Fruit fly (Drosophila melanogaster) whole organism, embryonic: ENCODE measurements around the gene CG11458.

Experiments used
- Ada2b ChIP-seq: fragments of 200-800 bp; sonication (Bioruptor generic); IDR thresholded peaks from 2 replicates; pipeline ENCODE4 v1.3.6; 2022; ENCODE audit warnings: missing biosample characterization, missing genetic modification characterization
- Atf-2 ChIP-seq: fragments of 200-800 bp; sonication (Bioruptor generic); optimal IDR thresholded peaks from 2 replicates; lab custom pipeline; 2016; ENCODE audit warnings: missing biosample characterization, missing genetic modification characterization
- CG10267 ChIP-seq: fragments of 200-800 bp; sonication (Bioruptor generic); optimal IDR thresholded peaks from 2 replicates; lab custom pipeline; 2018; ENCODE audit warnings: missing biosample characterization, mild to moderate bottlenecking, missing genetic modification characterization, moderate library complexity
- CG10321 ChIP-seq: fragments of 200-800 bp; sonication (Bioruptor generic); IDR thresholded peaks from 2 replicates; pipeline ENCODE4 v1.3.6; 2022; ENCODE audit warnings: missing biosample characterization, missing genetic modification characterization
- CG12155 ChIP-seq: fragments of 200-800 bp; sonication (Bioruptor generic); optimal IDR thresholded peaks from 3 replicates; lab custom pipeline; 2016; ENCODE audit warnings: missing biosample characterization, missing genetic modification characterization
- CG12942 ChIP-seq: fragments of 200-800 bp; sonication (Bioruptor generic); optimal IDR thresholded peaks from 3 replicates; lab custom pipeline; 2016; ENCODE audit warnings: missing biosample characterization, missing genetic modification characterization
- CG13624 ChIP-seq: fragments of 200-800 bp; sonication (Bioruptor generic); optimal IDR thresholded peaks from 2 replicates; lab custom pipeline; 2016; ENCODE audit warnings: missing biosample characterization, missing genetic modification characterization
- CG16779 ChIP-seq: fragments of 200-800 bp; sonication (Bioruptor generic); IDR thresholded peaks from 2 replicates; pipeline ENCODE4 v1.3.6; 2022; ENCODE audit warnings: missing biosample characterization, missing genetic modification characterization
- CG17328 ChIP-seq: fragments of 200-800 bp; sonication (Bioruptor generic); IDR thresholded peaks from 2 replicates; pipeline ENCODE4 v1.3.6; 2022; ENCODE audit warnings: missing biosample characterization, missing genetic modification characterization
- CG2202 ChIP-seq: fragments of 200-800 bp; sonication (Bioruptor generic); optimal IDR thresholded peaks from 2 replicates; lab custom pipeline; 2018; ENCODE audit warnings: missing biosample characterization, mild to moderate bottlenecking, missing genetic modification characterization
- CG30431 ChIP-seq: fragments of 200-800 bp; sonication (Bioruptor generic); optimal IDR thresholded peaks from 2 replicates; lab custom pipeline; 2017; ENCODE audit warnings: missing biosample characterization, missing genetic modification characterization
- CG3281 ChIP-seq: fragments of 200-800 bp; sonication (Bioruptor generic); optimal IDR thresholded peaks from 3 replicates; lab custom pipeline; 2017; ENCODE audit warnings: missing biosample characterization, mild to moderate bottlenecking, missing genetic modification characterization
- CG34224 ChIP-seq: fragments of 200-800 bp; sonication (Bioruptor generic); IDR thresholded peaks from 3 replicates; pipeline ENCODE4 v1.3.6; 2022; ENCODE audit warnings: missing biosample characterization, missing genetic modification characterization; ENCODE audit not compliant: partially characterized antibody
- CG4617 ChIP-seq: fragments of 200-800 bp; sonication (Bioruptor generic); optimal IDR thresholded peaks from 3 replicates; lab custom pipeline; 2016; ENCODE audit warnings: missing biosample characterization, missing genetic modification characterization, borderline replicate concordance
- CG7745 ChIP-seq: fragments of 200-800 bp; sonication (Bioruptor generic); optimal IDR thresholded peaks from 2 replicates; lab custom pipeline; 2018; ENCODE audit warnings: missing biosample characterization, mild to moderate bottlenecking, missing genetic modification characterization, moderate library complexity
- CG7786 ChIP-seq: fragments of 200-800 bp; sonication (Bioruptor generic); optimal IDR thresholded peaks from 2 replicates; lab custom pipeline; 2016; ENCODE audit warnings: missing biosample characterization, missing genetic modification characterization
- CG8388 ChIP-seq: fragments of 200-800 bp; sonication (Bioruptor generic); optimal IDR thresholded peaks from 2 replicates; lab custom pipeline; 2019; ENCODE audit warnings: missing biosample characterization, mild to moderate bottlenecking, missing genetic modification characterization, moderate library complexity
- CG8944 ChIP-seq: fragments of 200-800 bp; sonication (Bioruptor generic); optimal IDR thresholded peaks from 3 replicates; lab custom pipeline; 2016; ENCODE audit warnings: missing biosample characterization, missing genetic modification characterization
- Camta ChIP-seq: fragments of 200-800 bp; sonication (Bioruptor generic); optimal IDR thresholded peaks from 2 replicates; lab custom pipeline; 2016; ENCODE audit warnings: missing biosample characterization, missing genetic modification characterization
- Chrac-16 ChIP-seq: fragments of 200-800 bp; sonication (Bioruptor generic); optimal IDR thresholded peaks from 3 replicates; lab custom pipeline; 2016; ENCODE audit warnings: missing biosample characterization, missing genetic modification characterization
- CrebB ChIP-seq: fragments of 200-800 bp; sonication (Bioruptor generic); optimal IDR thresholded peaks from 3 replicates; lab custom pipeline; 2018; ENCODE audit warnings: missing biosample characterization, mild to moderate bottlenecking, missing genetic modification characterization
- D19A ChIP-seq: fragments of 200-800 bp; optimal IDR thresholded peaks from 3 replicates; lab custom pipeline; 2019; ENCODE audit warnings: missing biosample characterization, mild to moderate bottlenecking, missing genetic modification characterization, moderate library complexity
- E2f2 ChIP-seq: fragments of 200-800 bp; sonication (Bioruptor generic); IDR thresholded peaks from 2 replicates; pipeline ENCODE4 v1.3.6; 2022; ENCODE audit warnings: missing biosample characterization, missing genetic modification characterization
- GATAe ChIP-seq: fragments of 200-800 bp; sonication (Bioruptor generic); conservative IDR thresholded peaks from 2 replicates; pipeline ENCODE4 v1.3.6; 2022; ENCODE audit warnings: missing biosample characterization, missing genetic modification characterization
- HLH3B ChIP-seq: fragments of 200-800 bp; sonication (Bioruptor generic); IDR thresholded peaks from 2 replicates; pipeline ENCODE4 v1.3.6; 2022; ENCODE audit warnings: missing biosample characterization, missing genetic modification characterization
- NfI ChIP-seq: fragments of 200-800 bp; sonication (Bioruptor generic); optimal IDR thresholded peaks from 3 replicates; lab custom pipeline; 2018; ENCODE audit warnings: missing biosample characterization, mild to moderate bottlenecking, missing genetic modification characterization, moderate library complexity
- Rx ChIP-seq: fragments of 200-800 bp; sonication (Bioruptor generic); IDR thresholded peaks from 2 replicates; pipeline ENCODE4 v1.3.6; 2022; ENCODE audit warnings: missing biosample characterization, missing genetic modification characterization
- Spps ChIP-seq: fragments of 200-800 bp; sonication (Bioruptor generic); optimal IDR thresholded peaks from 2 replicates; lab custom pipeline; 2018; ENCODE audit warnings: missing biosample characterization, mild to moderate bottlenecking, missing genetic modification characterization
- disco-r ChIP-seq: fragments of 200-800 bp; sonication (Bioruptor generic); optimal IDR thresholded peaks from 2 replicates; lab custom pipeline; 2016; ENCODE audit warnings: missing biosample characterization, missing genetic modification characterization
- dysf ChIP-seq: fragments of 200-800 bp; sonication (Bioruptor generic); IDR thresholded peaks from 3 replicates; pipeline ENCODE4 v1.3.6; 2022; ENCODE audit warnings: missing biosample characterization, missing genetic modification characterization
- exex ChIP-seq: fragments of 200-800 bp; sonication (Bioruptor generic); optimal IDR thresholded peaks from 4 replicates; lab custom pipeline; 2018; ENCODE audit warnings: missing biosample characterization, mild to moderate bottlenecking, missing genetic modification characterization, moderate library complexity
- grn ChIP-seq: fragments of 200-800 bp; sonication (Bioruptor generic); optimal IDR thresholded peaks from 3 replicates; lab custom pipeline; 2017; ENCODE audit warnings: missing biosample characterization, missing genetic modification characterization
- inv ChIP-seq: fragments of 200-800 bp; sonication (Bioruptor generic); IDR thresholded peaks from 2 replicates; pipeline ENCODE4 v1.3.6; 2022; ENCODE audit warnings: missing biosample characterization, missing genetic modification characterization; ENCODE audit not compliant: partially characterized antibody
- jing ChIP-seq: fragments of 200-800 bp; sonication (Bioruptor generic); optimal IDR thresholded peaks from 2 replicates; lab custom pipeline; 2018; ENCODE audit warnings: missing biosample characterization, mild to moderate bottlenecking, missing genetic modification characterization
- pan ChIP-seq, 4 experiments: fragments of >200 bp in 3 of 4; fragments of 200-800 bp in 1 of 4; sonication (Bioruptor generic) in 1 of 4; optimal IDR thresholded peaks in 3 of 4; IDR thresholded peaks in 1 of 4; 2 replicates each; pipeline versions ENCODE4 v1.3.6 to Lab custom; 2017 to 2022; ENCODE audit warnings: missing biosample characterization in 2 of 4, missing genetic modification characterization in 2 of 4, mixed read lengths in 1 of 4
- psq ChIP-seq: fragments of 200-800 bp; sonication (Bioruptor generic); optimal IDR thresholded peaks from 2 replicates; lab custom pipeline; 2017; ENCODE audit warnings: missing biosample characterization, missing genetic modification characterization
- repo ChIP-seq: fragments of 200-800 bp; sonication (Bioruptor generic); optimal IDR thresholded peaks from 2 replicates; lab custom pipeline; 2016; ENCODE audit warnings: missing biosample characterization, missing genetic modification characterization
- ro ChIP-seq: fragments of 200-800 bp; sonication (Bioruptor generic); IDR thresholded peaks from 2 replicates; pipeline ENCODE4 v1.3.6; 2022; ENCODE audit warnings: missing biosample characterization, missing genetic modification characterization
- sens ChIP-seq: fragments of 200-800 bp; sonication (Bioruptor generic); peaks from one replicate; lab custom pipeline; 2016; ENCODE audit warnings: missing biosample characterization, missing genetic modification characterization
- sug ChIP-seq: fragments of 200-800 bp; optimal IDR thresholded peaks from 2 replicates; lab custom pipeline; 2019; ENCODE audit warnings: missing biosample characterization, mild to moderate bottlenecking, missing genetic modification characterization, moderate library complexity
- tll ChIP-seq, 2 experiments: fragments of 200-800 bp in 1 of 2; fragments of >200 bp in 1 of 2; sonication (Bioruptor generic) in 1 of 2; optimal IDR thresholded peaks; 2 replicates each; lab custom pipeline; 2017 to 2019; ENCODE audit warnings: missing biosample characterization in 2 of 2, missing genetic modification characterization in 2 of 2, mild to moderate bottlenecking in 1 of 2, moderate library complexity in 1 of 2
- tup ChIP-seq: fragments of 200-800 bp; sonication (Bioruptor generic); optimal IDR thresholded peaks from 2 replicates; lab custom pipeline; 2016; ENCODE audit warnings: missing biosample characterization, mild to moderate bottlenecking, missing genetic modification characterization, moderate library complexity

CG11458 gene

dm6 chr3L:20923030-20923591 lies 17.5 kb downstream of the CG11458 start (continued):
- TF ChIP-seq CG12942: no peak
- no peak for TF ChIP-seq CG10321 (GFP tag; lab: Robert Waterston, UW)
- peak; percentile 23 for TF ChIP-seq Atf-2
- peak; percentile 29; the same call in 1 of the 3 replicates for TF ChIP-seq dysf (GFP tag; lab: Robert Waterston, UW)
- no peak for TF ChIP-seq Rx (GFP tag; lab: Robert Waterston, UW)
- peak; percentile 34 for TF ChIP-seq jing (GFP tag; lab: Kevin White, UChicago)
- 0 out of 2 replicates have a peak, but pooled peaks have one; percentile 26 for TF ChIP-seq E2f2 (GFP tag; lab: Robert Waterston, UW)
- no peak for TF ChIP-seq GATAe
- TF ChIP-seq HLH3B: peak; percentile 32; the same call in 1 of the 2 replicates
- peak; percentile 33 for TF ChIP-seq Camta (GFP tag; lab: Kevin White, UChicago)
- TF ChIP-seq CG2202: peak; percentile 59
- no peak for TF ChIP-seq disco-r
- TF ChIP-seq sug: no peak
- no peak for TF ChIP-seq tll (GFP tag; optimal IDR thresholded peaks at IDR 0.05; lab: Kevin White, UChicago)
- peak; percentile 53 for TF ChIP-seq CG30431 (GFP tag; lab: Kevin White, UChicago)
- TF ChIP-seq CG10267 (tag; lab: Kevin White, UChicago): peak; percentile 58
- TF ChIP-seq CG12155 (GFP tag; lab: Kevin White, UChicago): no peak
- TF ChIP-seq CG17328 (GFP tag; lab: Robert Waterston, UW): no peak; the same call in 1 of the 2 replicates
- TF ChIP-seq CG8388 (GFP tag; lab: Kevin White, UChicago): peak; percentile 55
- TF ChIP-seq CG34224 (GFP tag; lab: Robert Waterston, UW): no peak
- no peak for TF ChIP-seq exex
- TF ChIP-seq tup: no peak
- TF ChIP-seq Spps (tag; lab: Kevin White, UChicago): no peak
- no peak; the same call in 1 of the 2 replicates for TF ChIP-seq ro
- no peak for TF ChIP-seq repo
- no peak for TF ChIP-seq grn (GFP tag; lab: Kevin White, UChicago)
- TF ChIP-seq CG8944: no peak
- TF ChIP-seq pan (optimal IDR thresholded peaks at IDR 0.05; lab: Kevin White, UChicago): peak in 1 of 2 experiments; percentile 34
- peak in 1 of 2 experiments; percentile 53 for TF ChIP-seq pan (GFP tag; optimal IDR thresholded peaks at IDR 0.05 in 1 of 2, IDR thresholded peaks at IDR 0.05 in 1 of 2)
- TF ChIP-seq CG4617: no peak
- TF ChIP-seq CrebB: no peak
- 0 out of 2 replicates have a peak, but pooled peaks have one; percentile 13 for TF ChIP-seq Ada2b (GFP tag; lab: Robert Waterston, UW)
- TF ChIP-seq CG7745 (tag; lab: Kevin White, UChicago): no peak

- TF ChIP-seq CG7786 (GFP tag; lab: Kevin White, UChicago): no peak
- TF ChIP-seq CG17328 (GFP tag; lab: Robert Waterston, UW): no peak
- no peak for TF ChIP-seq CG3281 (GFP tag; lab: Kevin White, UChicago)
- no peak for TF ChIP-seq inv (GFP tag; lab: Robert Waterston, UW)
- TF ChIP-seq Chrac-16 (GFP tag; lab: Kevin White, UChicago): no peak
- no peak for TF ChIP-seq NfI
- no peak for TF ChIP-seq psq (GFP tag; lab: Kevin White, UChicago)
These were observed 21.9 kb downstream of the CG11458 start, which contains the start of gene CG10589 for dm6 chr3L:20927526-20927925. CG10589 (plus strand) TSS chr3L:20927826.

- peak; percentile 42 for TF ChIP-seq D19A (tag; lab: Kevin White, UChicago)
- peak; percentile 53 for TF ChIP-seq sens (GFP tag; lab: Kevin White, UChicago)
- no peak for TF ChIP-seq CG13624 (GFP tag; lab: Kevin White, UChicago)
- no peak for TF ChIP-seq CG16779 (GFP tag; lab: Robert Waterston, UW)
- TF ChIP-seq, all 482 proteins: peak for 2
These were observed 23.8 kb downstream of the CG11458 start for dm6 chr3L:20929418-20929817.
